Fruit fly (Drosophila melanogaster) whole organism, embryonic: ENCODE measurements around the gene ckd.

Experiments
- B-H2 ChIP-seq: fragments of 200-800 bp; sonication (Bioruptor generic); optimal IDR thresholded peaks from 2 replicates; lab custom pipeline; 2018; ENCODE audit warnings: missing biosample characterization, mild to moderate bottlenecking, missing genetic modification characterization
- BtbVII ChIP-seq: fragments of 200-800 bp; sonication (Bioruptor generic); optimal IDR thresholded peaks from 3 replicates; lab custom pipeline; 2017; ENCODE audit warnings: missing biosample characterization, mild to moderate bottlenecking, missing genetic modification characterization
- CG10979 ChIP-seq: fragments of 200-800 bp; sonication (Bioruptor generic); optimal IDR thresholded peaks from 2 replicates; lab custom pipeline; 2018; ENCODE audit warnings: missing biosample characterization, mild to moderate bottlenecking, missing genetic modification characterization, moderate library complexity
- CG11696 ChIP-seq: fragments of 200-800 bp; sonication (Bioruptor generic); IDR thresholded peaks from 2 replicates; pipeline ENCODE4 v1.3.6; 2022; ENCODE audit warnings: missing biosample characterization, missing genetic modification characterization
- CG14050 ChIP-seq: fragments of 200-800 bp; sonication (Bioruptor generic); IDR thresholded peaks from 3 replicates; pipeline ENCODE4 v1.3.6; 2022; ENCODE audit warnings: missing biosample characterization, missing genetic modification characterization
- CG15479 ChIP-seq: fragments of 200-800 bp; sonication (Bioruptor generic); optimal IDR thresholded peaks from 3 replicates; lab custom pipeline; 2019; ENCODE audit warnings: missing biosample characterization, mild to moderate bottlenecking, missing genetic modification characterization, moderate library complexity
- CG17359 ChIP-seq: fragments of 200-800 bp; sonication (Bioruptor generic); optimal IDR thresholded peaks from 3 replicates; lab custom pipeline; 2018; ENCODE audit warnings: missing biosample characterization, mild to moderate bottlenecking, missing genetic modification characterization, moderate library complexity
- CG2712 ChIP-seq: fragments of 200-800 bp; optimal IDR thresholded peaks from 3 replicates; lab custom pipeline; 2019; ENCODE audit warnings: missing biosample characterization, mild to moderate bottlenecking, missing genetic modification characterization, moderate library complexity
- CG2875 ChIP-seq: fragments of 200-800 bp; sonication (Bioruptor generic); optimal IDR thresholded peaks from 2 replicates; lab custom pipeline; 2017; ENCODE audit warnings: missing biosample characterization, mild to moderate bottlenecking, missing genetic modification characterization, missing genetic modification reagents
- CG3163 ChIP-seq: fragments of 200-800 bp; sonication (Bioruptor generic); optimal IDR thresholded peaks from 3 replicates; lab custom pipeline; 2016; ENCODE audit warnings: missing biosample characterization, missing genetic modification characterization
- CG7987 ChIP-seq: fragments of 200-800 bp; sonication (Bioruptor generic); optimal IDR thresholded peaks from 2 replicates; lab custom pipeline; 2018; ENCODE audit warnings: missing biosample characterization, mild to moderate bottlenecking, missing genetic modification characterization, moderate library complexity
- CG8478 ChIP-seq: fragments of >200 bp; optimal IDR thresholded peaks from 2 replicates; lab custom pipeline; 2018
- CG9727 ChIP-seq: fragments of 200-800 bp; sonication (Bioruptor generic); optimal IDR thresholded peaks from 3 replicates; lab custom pipeline; 2017; ENCODE audit warnings: missing biosample characterization, mild to moderate bottlenecking, missing genetic modification characterization
- CG9797 ChIP-seq: fragments of 200-800 bp; sonication (Bioruptor generic); optimal IDR thresholded peaks from 3 replicates; lab custom pipeline; 2018; ENCODE audit warnings: missing biosample characterization, mild to moderate bottlenecking, missing genetic modification characterization
- Dip2 ChIP-seq: fragments of 200-800 bp; sonication (Bioruptor generic); IDR thresholded peaks from 2 replicates; pipeline ENCODE4 v1.3.6; 2022; ENCODE audit warnings: missing biosample characterization, missing genetic modification characterization
- Doc3 ChIP-seq: fragments of 200-800 bp; sonication (Bioruptor generic); IDR thresholded peaks from 3 replicates; pipeline ENCODE4 v1.3.6; 2022; ENCODE audit warnings: missing biosample characterization, missing genetic modification characterization; ENCODE audit not compliant: partially characterized antibody
- ERR ChIP-seq: fragments of 200-800 bp; sonication (Bioruptor generic); optimal IDR thresholded peaks from 2 replicates; lab custom pipeline; 2016; ENCODE audit warnings: missing biosample characterization, missing genetic modification characterization
- Fer1 ChIP-seq: fragments of 200-800 bp; sonication (Bioruptor generic); optimal IDR thresholded peaks from 2 replicates; lab custom pipeline; 2017; ENCODE audit warnings: missing biosample characterization, mild to moderate bottlenecking, missing genetic modification characterization
- Hand ChIP-seq: fragments of 200-800 bp; sonication (Bioruptor generic); optimal IDR thresholded peaks from 2 replicates; lab custom pipeline; 2017; ENCODE audit warnings: mild to moderate bottlenecking, missing biosample characterization, missing genetic modification reagents, missing genetic modification characterization
- HmgD ChIP-seq: fragments of 200-800 bp; sonication (Bioruptor generic); optimal IDR thresholded peaks from 3 replicates; lab custom pipeline; 2016; ENCODE audit warnings: missing biosample characterization, missing genetic modification characterization
- Hmr ChIP-seq: fragments of 200-800 bp; sonication (Bioruptor generic); optimal IDR thresholded peaks from 3 replicates; lab custom pipeline; 2017; ENCODE audit warnings: mild to moderate bottlenecking, missing biosample characterization, missing genetic modification reagents, missing genetic modification characterization
- Lpt ChIP-seq: fragments of >200 bp; optimal IDR thresholded peaks from 2 replicates; lab custom pipeline; 2018; ENCODE audit warnings: missing biosample characterization, missing genetic modification characterization
- MESR4 ChIP-seq: fragments of 200-800 bp; sonication (Bioruptor generic); optimal IDR thresholded peaks from 2 replicates; lab custom pipeline; 2018; ENCODE audit warnings: missing biosample characterization, mild to moderate bottlenecking, missing genetic modification characterization, moderate library complexity
- Neu2 ChIP-seq: fragments of 200-800 bp; sonication (Bioruptor generic); optimal IDR thresholded peaks from 3 replicates; lab custom pipeline; 2016; ENCODE audit warnings: missing biosample characterization, missing genetic modification characterization, borderline replicate concordance
- NfI ChIP-seq: fragments of 200-800 bp; sonication (Bioruptor generic); optimal IDR thresholded peaks from 3 replicates; lab custom pipeline; 2018; ENCODE audit warnings: missing biosample characterization, mild to moderate bottlenecking, missing genetic modification characterization, moderate library complexity
- Oli ChIP-seq: fragments of 200-800 bp; sonication (Bioruptor generic); optimal IDR thresholded peaks from 2 replicates; lab custom pipeline; 2018; ENCODE audit warnings: missing biosample characterization, mild to moderate bottlenecking, missing genetic modification characterization, moderate library complexity
- Ptx1 ChIP-seq: fragments of 200-800 bp; sonication (Bioruptor generic); IDR thresholded peaks from 2 replicates; pipeline ENCODE4 v1.3.6; 2022; ENCODE audit warnings: missing biosample characterization, missing genetic modification characterization
- Trl ChIP-seq, 3 experiments: fragments of >200 bp in 2 of 3; fragments of 200-800 bp in 1 of 3; sonication (Bioruptor generic) in 1 of 3; optimal IDR thresholded peaks; 2 replicates in 1 of 3; 3 replicates in 2 of 3; lab custom pipeline; 2016 to 2017; ENCODE audit warnings: missing biosample characterization in 1 of 3, missing genetic modification characterization in 1 of 3
- Usf ChIP-seq: fragments of 200-800 bp; sonication (Bioruptor generic); optimal IDR thresholded peaks from 2 replicates; lab custom pipeline; 2017; ENCODE audit warnings: missing genotype, missing biosample characterization, missing genetic modification characterization
- YL-1 ChIP-seq: fragments of 200-800 bp; sonication (Bioruptor generic); optimal IDR thresholded peaks from 3 replicates; lab custom pipeline; 2017; ENCODE audit warnings: missing biosample characterization, mild to moderate bottlenecking, missing genetic modification characterization
- bcd ChIP-seq: fragments of 200-800 bp; sonication (Bioruptor generic); optimal IDR thresholded peaks from 2 replicates; lab custom pipeline; 2017; ENCODE audit warnings: missing biosample characterization, mild to moderate bottlenecking, missing genetic modification characterization
- cg ChIP-seq: fragments of 200-800 bp; sonication (Bioruptor generic); optimal IDR thresholded peaks from 3 replicates; lab custom pipeline; 2019; ENCODE audit warnings: missing biosample characterization, mild to moderate bottlenecking, missing genetic modification characterization, moderate library complexity
- chn ChIP-seq: fragments of 200-800 bp; sonication (Bioruptor generic); optimal IDR thresholded peaks from 2 replicates; lab custom pipeline; 2016; ENCODE audit warnings: missing biosample characterization, missing genetic modification characterization
- dimm ChIP-seq: fragments of 200-800 bp; sonication (Bioruptor generic); IDR thresholded peaks from 2 replicates; pipeline ENCODE4 v1.3.6; 2022; ENCODE audit warnings: missing biosample characterization, missing genetic modification characterization
- disco-r ChIP-seq: fragments of 200-800 bp; sonication (Bioruptor generic); optimal IDR thresholded peaks from 2 replicates; lab custom pipeline; 2016; ENCODE audit warnings: missing biosample characterization, missing genetic modification characterization
- ems ChIP-seq: fragments of 200-800 bp; sonication (Bioruptor generic); optimal IDR thresholded peaks from 3 replicates; lab custom pipeline; 2016; ENCODE audit warnings: missing biosample characterization, missing genetic modification characterization
- exex ChIP-seq: fragments of 200-800 bp; sonication (Bioruptor generic); optimal IDR thresholded peaks from 4 replicates; lab custom pipeline; 2018; ENCODE audit warnings: missing biosample characterization, mild to moderate bottlenecking, missing genetic modification characterization, moderate library complexity
- hb ChIP-seq: fragments of 200-800 bp; sonication (Bioruptor generic); IDR thresholded peaks from 3 replicates; pipeline ENCODE4 v1.3.6; 2022; ENCODE audit warnings: missing biosample characterization, missing genetic modification characterization; ENCODE audit not compliant: partially characterized antibody
- kay ChIP-seq: fragments of 200-800 bp; sonication (Bioruptor generic); optimal IDR thresholded peaks from 2 replicates; lab custom pipeline; 2016; ENCODE audit warnings: missing biosample characterization, missing genetic modification characterization
- lbe ChIP-seq: fragments of 200-800 bp; sonication (Bioruptor generic); optimal IDR thresholded peaks from 2 replicates; lab custom pipeline; 2016; ENCODE audit warnings: missing biosample characterization, mild to moderate bottlenecking, missing genetic modification characterization
- mirr ChIP-seq: fragments of 200-800 bp; sonication (Bioruptor generic); optimal IDR thresholded peaks from 3 replicates; lab custom pipeline; 2018; ENCODE audit warnings: missing biosample characterization, mild to moderate bottlenecking, missing genetic modification characterization
- nerfin-1 ChIP-seq: fragments of 200-800 bp; sonication (Bioruptor generic); optimal IDR thresholded peaks from 3 replicates; lab custom pipeline; 2019; ENCODE audit warnings: missing biosample characterization, mild to moderate bottlenecking, missing genetic modification characterization, moderate library complexity
- nom ChIP-seq: fragments of 200-800 bp; sonication (Bioruptor generic); optimal IDR thresholded peaks from 2 replicates; lab custom pipeline; 2017; ENCODE audit warnings: missing biosample characterization, missing genetic modification characterization, mild to moderate bottlenecking, moderate library complexity, missing genetic modification reagents
- ro ChIP-seq: fragments of 200-800 bp; sonication (Bioruptor generic); IDR thresholded peaks from 2 replicates; pipeline ENCODE4 v1.3.6; 2022; ENCODE audit warnings: missing biosample characterization, missing genetic modification characterization
- scrt ChIP-seq: fragments of 200-800 bp; sonication (Bioruptor generic); optimal IDR thresholded peaks from 2 replicates; lab custom pipeline; 2018; ENCODE audit warnings: missing biosample characterization, mild to moderate bottlenecking, missing genetic modification characterization, moderate library complexity
- sens-2 ChIP-seq: fragments of 200-800 bp; sonication (Bioruptor generic); IDR thresholded peaks from 2 replicates; pipeline ENCODE4 v1.3.6; 2022; ENCODE audit warnings: missing biosample characterization, missing genetic modification characterization
- slbo ChIP-seq: fragments of 200-800 bp; sonication (Bioruptor generic); IDR thresholded peaks from 2 replicates; pipeline ENCODE4 v1.3.6; 2022; ENCODE audit warnings: missing biosample characterization, missing genetic modification characterization
- slp2 ChIP-seq: fragments of 200-800 bp; sonication (Bioruptor generic); optimal IDR thresholded peaks from 2 replicates; lab custom pipeline; 2016; ENCODE audit warnings: missing biosample characterization, missing genetic modification characterization
- wdn ChIP-seq: fragments of 200-800 bp; sonication (Bioruptor generic); IDR thresholded peaks from 2 replicates; pipeline ENCODE4 v1.3.6; 2022; ENCODE audit warnings: missing biosample characterization, missing genetic modification characterization

ckd gene

DNA sequence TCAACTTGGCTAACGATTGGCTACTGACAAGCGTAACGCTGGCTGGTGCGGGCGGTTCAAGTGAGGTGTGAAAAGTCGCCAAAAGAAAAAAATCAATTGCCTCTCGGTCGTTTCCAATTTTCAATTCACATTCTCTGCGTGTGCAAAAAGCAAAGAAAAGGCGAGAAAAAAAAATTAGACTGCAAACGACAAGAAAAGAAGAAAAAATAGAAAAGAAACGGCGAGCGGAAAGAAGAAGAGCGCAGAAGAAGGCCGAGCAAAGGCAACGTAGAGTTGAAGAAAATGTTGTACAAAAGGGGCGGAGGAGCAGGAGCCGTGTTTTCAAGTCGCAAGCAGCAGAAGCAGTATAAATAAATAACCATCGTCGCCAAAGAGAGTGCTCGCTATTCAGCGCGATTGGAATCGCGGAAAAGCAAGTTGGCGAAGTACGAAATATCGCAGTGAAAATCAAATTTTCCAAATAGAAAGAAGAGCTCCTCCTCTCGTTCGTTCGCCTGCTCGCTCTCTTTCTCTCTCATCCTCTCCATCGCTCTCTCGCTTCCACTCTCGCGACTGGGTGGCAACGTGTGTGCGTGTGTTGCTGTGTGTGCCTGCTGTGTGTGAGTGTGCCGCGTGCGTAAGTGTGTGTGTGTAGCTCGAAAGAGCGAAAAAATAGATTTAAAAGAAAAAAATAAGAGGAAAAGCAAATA lies 31.8 kb upstream of the ckd start (continued):
- no peak for TF ChIP-seq Lpt (GFP tag; lab: Kevin White, UChicago)
- no peak for TF ChIP-seq scrt (GFP tag; lab: Kevin White, UChicago)
- TF ChIP-seq CG3163 (GFP tag; lab: Kevin White, UChicago) = peak; percentile 66
- no peak for TF ChIP-seq dimm
- TF ChIP-seq nom = peak; percentile 68
- TF ChIP-seq mirr (GFP tag; lab: Kevin White, UChicago) = no peak
- no peak for TF ChIP-seq CG10979 (tag; lab: Kevin White, UChicago)
- TF ChIP-seq Hmr (GFP tag; lab: Kevin White, UChicago) = no peak
- no peak for TF ChIP-seq CG17359
- 0 out of 3 replicates have a peak, but pooled peaks have one; percentile 5 for TF ChIP-seq Doc3 (GFP tag; lab: Robert Waterston, UW)
- no peak for TF ChIP-seq lbe
- TF ChIP-seq Neu2 (GFP tag; lab: Kevin White, UChicago) = no peak
- no peak for TF ChIP-seq CG9727 (GFP tag; lab: Kevin White, UChicago)
- TF ChIP-seq Oli (tag; lab: Kevin White, UChicago) = no peak
- TF ChIP-seq wdn (GFP tag; lab: Robert Waterston, UW) = no peak
- TF ChIP-seq HmgD = peak; percentile 16
- peak; percentile 8 for TF ChIP-seq YL-1 (GFP tag; lab: Kevin White, UChicago)
- TF ChIP-seq B-H2 (GFP tag; lab: Kevin White, UChicago) = peak; percentile 14
- no peak for TF ChIP-seq ro (GFP tag; lab: Robert Waterston, UW)
- TF ChIP-seq CG9797 (GFP tag; lab: Kevin White, UChicago) = no peak
- TF ChIP-seq Fer1 (GFP tag; lab: Kevin White, UChicago) = peak; percentile 26
- TF ChIP-seq CG15479 (GFP tag; lab: Kevin White, UChicago) = peak; percentile 58
- TF ChIP-seq slp2 (GFP tag; lab: Kevin White, UChicago) = no peak
- TF ChIP-seq MESR4 (GFP tag; lab: Kevin White, UChicago) = peak; percentile 23
- peak; percentile 41 for TF ChIP-seq nerfin-1 (tag; lab: Kevin White, UChicago)
- TF ChIP-seq CG7987 (GFP tag; lab: Kevin White, UChicago) = peak; percentile 54
- TF ChIP-seq ERR (GFP tag; lab: Kevin White, UChicago) = no peak
- TF ChIP-seq Hand = peak; percentile 54
- no peak for TF ChIP-seq kay (GFP tag; lab: Kevin White, UChicago)
- TF ChIP-seq Dip2 (GFP tag; lab: Robert Waterston, UW) = no peak
- peak; percentile 26 for TF ChIP-seq chn
- TF ChIP-seq NfI (GFP tag; lab: Kevin White, UChicago) = peak; percentile 6
- peak; percentile 100 for TF ChIP-seq cg (GFP tag; lab: Kevin White, UChicago)
- TF ChIP-seq CG2875 = no peak
- TF ChIP-seq CG2712 = no peak
- no peak for TF ChIP-seq bcd (GFP tag; lab: Kevin White, UChicago)
- no peak for TF ChIP-seq Usf (GFP tag; lab: Kevin White, UChicago)
- TF ChIP-seq hb = 0 out of 3 replicates have a peak, but pooled peaks have one; percentile 18
- TF ChIP-seq CG11696 = no peak
- TF ChIP-seq sens-2 = no peak
- TF ChIP-seq CG8478 = peak; percentile 90
- no peak for TF ChIP-seq Ptx1 (GFP tag; lab: Robert Waterston, UW)
- TF ChIP-seq CG14050 (GFP tag; lab: Robert Waterston, UW) = no peak
- peak; percentile 51 for TF ChIP-seq BtbVII (GFP tag; lab: Kevin White, UChicago)
- no peak for TF ChIP-seq exex (tag; lab: Kevin White, UChicago)
- peak; percentile 95 to 99 for TF ChIP-seq Trl (optimal IDR thresholded peaks at IDR 0.05; lab: Kevin White, UChicago)
- TF ChIP-seq Trl (GFP tag; optimal IDR thresholded peaks at IDR 0.05; lab: Kevin White, UChicago) = peak; percentile 67
- no peak for TF ChIP-seq ems (GFP tag; lab: Kevin White, UChicago)
- no peak for TF ChIP-seq slbo (GFP tag; lab: Robert Waterston, UW)
- peak; percentile 17 for TF ChIP-seq disco-r
